Fruit fly (Drosophila melanogaster): ENCODE measurements around the gene CG31457.

CG31457 gene

dm6 chr3R:23174739-23175138, 47.0 kb upstream of the CG31457 start (continued):
- peak; percentile 81 for TF ChIP-seq Smox (GFP tag; optimal IDR thresholded peaks at IDR 0.05)
- TF ChIP-seq fd85E (GFP tag; optimal IDR thresholded peaks at IDR 0.05) = no peak
- TF ChIP-seq Sox15 (GFP tag; optimal IDR thresholded peaks at IDR 0.05) = peak; percentile 67
- no peak for TF ChIP-seq Blimp-1 (GFP tag; optimal IDR thresholded peaks at IDR 0.05)
- peak; percentile 53 for TF ChIP-seq spab (GFP tag; optimal IDR thresholded peaks at IDR 0.05)
- TF ChIP-seq vri (GFP tag; optimal IDR thresholded peaks at IDR 0.05) = peak; percentile 72
- TF ChIP-seq CG8319 (GFP tag; optimal IDR thresholded peaks at IDR 0.05) = no peak
- no peak for TF ChIP-seq CG11294 (GFP tag; IDR thresholded peaks at IDR 0.05)
- TF ChIP-seq eg (GFP tag; IDR thresholded peaks at IDR 0.05) = peak; percentile 18; the same call in 1 of the 3 replicates
- peak; percentile 86 for TF ChIP-seq svp (GFP tag)
- peak; percentile 49 for TF ChIP-seq net (GFP tag; optimal IDR thresholded peaks at IDR 0.05)
- peak; percentile 37 for TF ChIP-seq CG10669 (GFP tag; optimal IDR thresholded peaks at IDR 0.05)
- peak; percentile 60 for TF ChIP-seq lz (GFP tag; optimal IDR thresholded peaks at IDR 0.05)
- TF ChIP-seq salr (GFP tag; optimal IDR thresholded peaks at IDR 0.05) = peak; percentile 49 to 60

dm6 chr3R:23173393-23173981, 45.7 kb upstream of the CG31457 start, which contains the start of gene CG46310:
Gene CG46310 (plus strand): TSS chr3R:23173873.
- peak; percentile 88 for TF ChIP-seq lz (GFP tag; optimal IDR thresholded peaks at IDR 0.05)
- peak; percentile 79; the same call in 2 of the 3 replicates for TF ChIP-seq CG8119 (GFP tag; IDR thresholded peaks at IDR 0.05)
- TF ChIP-seq vri (GFP tag; optimal IDR thresholded peaks at IDR 0.05) = peak; percentile 82
- peak; percentile 84 for TF ChIP-seq CG11762 (GFP tag; optimal IDR thresholded peaks at IDR 0.05; ENCODE audit: insufficient read depth)
- TF ChIP-seq CG10669 (GFP tag; optimal IDR thresholded peaks at IDR 0.05) = peak; percentile 71
- TF ChIP-seq esn (GFP tag; optimal IDR thresholded peaks at IDR 0.05) = peak; percentile 95
- peak; percentile 78 for TF ChIP-seq CG8319 (GFP tag; optimal IDR thresholded peaks at IDR 0.05)
- peak; percentile 90 for TF ChIP-seq CG10631 (GFP tag; optimal IDR thresholded peaks at IDR 0.05)
- peak; percentile 94 for TF ChIP-seq CG6163 (GFP tag; IDR thresholded peaks at IDR 0.05)
- peak; percentile 46 for TF ChIP-seq fd59A (GFP tag; optimal IDR thresholded peaks at IDR 0.05)
- peak; percentile 83 for TF ChIP-seq OdsH (GFP tag; optimal IDR thresholded peaks at IDR 0.05)
- TF ChIP-seq pdm3 (GFP tag; optimal IDR thresholded peaks at IDR 0.05) = peak; percentile 62
- TF ChIP-seq cyc (GFP tag; optimal IDR thresholded peaks at IDR 0.05) = peak; percentile 83
- peak; percentile 85 for TF ChIP-seq achi (GFP tag; optimal IDR thresholded peaks at IDR 0.05)
- TF ChIP-seq dac (GFP tag; optimal IDR thresholded peaks at IDR 0.05) = peak; percentile 4
- TF ChIP-seq svp (GFP tag) = peak; percentile 92
- peak; percentile 66 for TF ChIP-seq CG11294 (GFP tag; IDR thresholded peaks at IDR 0.05)
- peak; percentile 40 for TF ChIP-seq CG9139 (GFP tag; optimal IDR thresholded peaks at IDR 0.05)
- TF ChIP-seq CG6792 (GFP tag; optimal IDR thresholded peaks at IDR 0.05) = peak; percentile 93
- TF ChIP-seq CG15336 (GFP tag; IDR thresholded peaks at IDR 0.05) = peak; percentile 87
- TF ChIP-seq Ets21C (GFP tag; optimal IDR thresholded peaks at IDR 0.05) = peak; percentile 58
- peak; percentile 29 for TF ChIP-seq CG4318 (GFP tag; optimal IDR thresholded peaks at IDR 0.05)
- peak; percentile 80 for TF ChIP-seq CG3032 (tag; optimal IDR thresholded peaks at IDR 0.05)
- TF ChIP-seq CG16779 (tag; optimal IDR thresholded peaks at IDR 0.05) = peak; percentile 76
- peak; percentile 83 for TF ChIP-seq CG11902 (GFP tag; optimal IDR thresholded peaks at IDR 0.05)
- peak; percentile 91 for TF ChIP-seq CG34406 (GFP tag; optimal IDR thresholded peaks at IDR 0.05)
- TF ChIP-seq Sox15 (GFP tag; optimal IDR thresholded peaks at IDR 0.05) = peak; percentile 74
- TF ChIP-seq fd85E (GFP tag; optimal IDR thresholded peaks at IDR 0.05) = peak; percentile 63
- TF ChIP-seq Hr39 (GFP tag; optimal IDR thresholded peaks at IDR 0.05) = peak; percentile 68
- TF ChIP-seq Sox102F (GFP tag; optimal IDR thresholded peaks at IDR 0.05) = peak; percentile 85
- peak in 1 of 2 experiments; percentile 78 for TF ChIP-seq salr (GFP tag; optimal IDR thresholded peaks at IDR 0.05)
- TF ChIP-seq Gug (GFP tag; IDR thresholded peaks at IDR 0.05) = peak; percentile 82
- peak; percentile 71 for TF ChIP-seq CG31627 (GFP tag; optimal IDR thresholded peaks at IDR 0.05)
- peak; percentile 85 for TF ChIP-seq Blimp-1 (GFP tag; optimal IDR thresholded peaks at IDR 0.05)
- peak; percentile 55 for TF ChIP-seq CG6808 (GFP tag; optimal IDR thresholded peaks at IDR 0.05)
- TF ChIP-seq eg (GFP tag; IDR thresholded peaks at IDR 0.05) = peak; percentile 93
- peak; percentile 78 for TF ChIP-seq net (GFP tag; optimal IDR thresholded peaks at IDR 0.05)
- peak; percentile 68 for TF ChIP-seq Lpt (GFP tag; optimal IDR thresholded peaks at IDR 0.05)
- TF ChIP-seq Ets96B (tag; optimal IDR thresholded peaks at IDR 0.05) = peak; percentile 85
- peak; percentile 69 for TF ChIP-seq CG32006 (GFP tag; optimal IDR thresholded peaks at IDR 0.05)
- TF ChIP-seq acj6 (GFP tag; optimal IDR thresholded peaks at IDR 0.05) = peak; percentile 87
- no peak for TF ChIP-seq Hr38 (GFP tag; optimal IDR thresholded peaks at IDR 0.05)
- peak; percentile 76 for TF ChIP-seq Sox14 (GFP tag; optimal IDR thresholded peaks at IDR 0.05)
- peak; percentile 64 for TF ChIP-seq Hr4 (GFP tag; optimal IDR thresholded peaks at IDR 0.05)
- TF ChIP-seq topi (GFP tag; optimal IDR thresholded peaks at IDR 0.05) = peak; percentile 86
- TF ChIP-seq Smox (GFP tag; optimal IDR thresholded peaks at IDR 0.05) = peak; percentile 83

Data from whole organism, prepupa.